Fruit fly (Drosophila melanogaster): ENCODE data around the gene Membrin.

Membrin gene

DNA sequence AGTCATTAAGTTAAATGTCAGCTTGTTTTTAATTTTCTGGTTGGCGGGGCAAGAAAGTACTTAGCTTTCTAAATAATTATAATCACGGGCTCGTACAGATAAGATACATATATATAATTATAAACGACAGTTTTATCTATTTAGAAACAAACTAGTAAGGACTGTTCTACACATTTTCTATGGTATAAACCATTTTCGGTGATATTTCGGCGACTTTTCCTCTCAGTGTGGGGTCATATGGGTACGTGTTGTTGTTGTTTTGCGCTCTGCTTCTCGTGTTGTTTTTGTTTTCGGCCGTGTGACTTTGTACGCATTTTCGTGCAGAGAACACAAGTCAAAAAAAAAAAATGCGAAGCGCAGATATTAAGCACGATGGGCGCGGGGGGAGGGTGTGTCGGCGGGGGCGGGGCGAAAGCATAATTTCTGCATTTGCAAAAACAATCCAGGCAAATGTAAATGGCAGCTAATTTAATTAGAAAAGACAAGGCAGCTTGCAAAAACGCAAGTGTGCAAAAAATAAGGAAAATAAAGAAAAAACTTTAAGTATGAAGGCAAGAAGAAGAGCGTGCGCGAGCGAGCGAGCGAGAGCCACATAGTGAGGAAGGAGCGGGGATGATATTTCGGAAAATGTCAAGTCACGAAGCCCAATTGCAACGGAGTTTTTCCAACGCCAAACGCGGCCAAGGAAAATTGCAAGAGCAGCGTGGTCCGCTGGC is 933 bp upstream of the Membrin start (continued):
- no peak for TF ChIP-seq toy (GFP tag; IDR thresholded peaks at IDR 0.05)
- TF ChIP-seq lov (optimal IDR thresholded peaks at IDR 0.05): no peak
- no peak for TF ChIP-seq lov (GFP tag; IDR thresholded peaks at IDR 0.05)
- peak; percentile 43 to 48 for TF ChIP-seq bsh (GFP tag; optimal IDR thresholded peaks at IDR 0.05)
- TF ChIP-seq NK7.1 (GFP tag; optimal IDR thresholded peaks at IDR 0.05): no peak
- no peak for TF ChIP-seq CG5245 (GFP tag; optimal IDR thresholded peaks at IDR 0.05)
- no peak for TF ChIP-seq CG15514 (GFP tag; optimal IDR thresholded peaks at IDR 0.05)
- peak; percentile 78 for TF ChIP-seq CG1832 (GFP tag; optimal IDR thresholded peaks at IDR 0.05)
- no peak for TF ChIP-seq vfl (GFP tag; optimal IDR thresholded peaks at IDR 0.05)
- TF ChIP-seq da (GFP tag; optimal IDR thresholded peaks at IDR 0.05): no peak
- TF ChIP-seq mld (GFP tag; IDR thresholded peaks at IDR 0.05; ENCODE audit: partially characterized antibody): no peak
- peak in 1 of 2 experiments; percentile 26 for TF ChIP-seq Hr78 (GFP tag; optimal IDR thresholded peaks at IDR 0.05)
- TF ChIP-seq dysf (GFP tag; IDR thresholded peaks at IDR 0.05): no peak
- TF ChIP-seq CG7357 (GFP tag; IDR thresholded peaks at IDR 0.05): 0 out of 3 replicates have a peak, but pooled peaks have one; percentile 12
- TF ChIP-seq CG10209 (GFP tag; optimal IDR thresholded peaks at IDR 0.05): peak; percentile 49
- TF ChIP-seq Eip74EF (GFP tag; optimal IDR thresholded peaks at IDR 0.05): peak in 1 of 2 experiments; percentile 7
- no peak for TF ChIP-seq gsb-n (tag; optimal IDR thresholded peaks at IDR 0.05)
- no peak for TF ChIP-seq sens-2 (GFP tag; IDR thresholded peaks at IDR 0.05)
- no peak for TF ChIP-seq Antp (GFP tag; optimal IDR thresholded peaks at IDR 0.05)
- TF ChIP-seq fd3F (GFP tag; optimal IDR thresholded peaks at IDR 0.05): no peak
- TF ChIP-seq CkIIα-i1 (GFP tag; IDR thresholded peaks at IDR 0.05): no peak
- TF ChIP-seq Abd-B (GFP tag; optimal IDR thresholded peaks at IDR 0.05): no peak
- peak; percentile 31 for TF ChIP-seq CG7556 (GFP tag; optimal IDR thresholded peaks at IDR 0.05)
- no peak for TF ChIP-seq CG10565 (GFP tag; optimal IDR thresholded peaks at IDR 0.05)
- no peak for TF ChIP-seq Vsx1 (GFP tag; optimal IDR thresholded peaks at IDR 0.05)
- TF ChIP-seq Hr51 (GFP tag; optimal IDR thresholded peaks at IDR 0.05): peak in 1 of 2 experiments; percentile 62
- peak; percentile 31 for TF ChIP-seq tio (GFP tag; optimal IDR thresholded peaks at IDR 0.05)
- no peak for TF ChIP-seq ab (GFP tag; optimal IDR thresholded peaks at IDR 0.05)
- TF ChIP-seq Elba2 (GFP tag; optimal IDR thresholded peaks at IDR 0.05): no peak
- peak; percentile 10 for TF ChIP-seq CG10979 (tag; optimal IDR thresholded peaks at IDR 0.05)
- peak; percentile 44 for TF ChIP-seq grau (tag; optimal IDR thresholded peaks at IDR 0.05)
- TF ChIP-seq Blimp-1 (GFP tag; optimal IDR thresholded peaks at IDR 0.05): no peak
- TF ChIP-seq CG14050 (GFP tag; IDR thresholded peaks at IDR 0.05): no peak
- TF ChIP-seq CG30403 (GFP tag; optimal IDR thresholded peaks at IDR 0.05): peak; percentile 32
- TF ChIP-seq tup (GFP tag; optimal IDR thresholded peaks at IDR 0.05): no peak
- TF ChIP-seq bab2 (GFP tag; optimal IDR thresholded peaks at IDR 0.05): peak; percentile 22
- TF ChIP-seq stc (GFP tag; IDR thresholded peaks at IDR 0.05): no peak
- no peak for TF ChIP-seq shn (GFP tag; optimal IDR thresholded peaks at IDR 0.05)
- no peak for TF ChIP-seq CG30020 (tag; optimal IDR thresholded peaks at IDR 0.05)
- peak; percentile 3 for TF ChIP-seq CG1602 (GFP tag; optimal IDR thresholded peaks at IDR 0.05)
- TF ChIP-seq NC2β (GFP tag; optimal IDR thresholded peaks at IDR 0.05): no peak
- TF ChIP-seq CG13296 (GFP tag; optimal IDR thresholded peaks at IDR 0.05): no peak
- TF ChIP-seq ro (GFP tag; IDR thresholded peaks at IDR 0.05): no peak
- TF ChIP-seq Aef1 (GFP tag; IDR thresholded peaks at IDR 0.05): peak; percentile 23; the same call in 1 of the 3 replicates
- no peak for TF ChIP-seq CG11247 (GFP tag; IDR thresholded peaks at IDR 0.05)
- TF ChIP-seq ash1 (GFP tag; optimal IDR thresholded peaks at IDR 0.05): no peak
- TF ChIP-seq CG15479 (GFP tag; optimal IDR thresholded peaks at IDR 0.05): no peak
- no peak for TF ChIP-seq CG11456 (GFP tag; IDR thresholded peaks at IDR 0.05)
- no peak for TF ChIP-seq CG14014 (GFP tag; IDR thresholded peaks at IDR 0.05)

All from whole organism, embryonic.